Fruit fly (Drosophila melanogaster): ENCODE data around the gene CG34051.

dm6 chr2L:19937804-19938461 lies 22.9 kb downstream of the CG34051 start:
- TF ChIP-seq CG32121 (GFP tag; IDR thresholded peaks at IDR 0.05): no peak
- no peak for TF ChIP-seq CG14655 (GFP tag; optimal IDR thresholded peaks at IDR 0.05)
- TF ChIP-seq gl (tag; optimal IDR thresholded peaks at IDR 0.05): no peak
- no peak for TF ChIP-seq CG34367 (tag; optimal IDR thresholded peaks at IDR 0.05)
- no peak for TF ChIP-seq CG10348 (GFP tag; IDR thresholded peaks at IDR 0.05)
- TF ChIP-seq CG12605 (GFP tag; IDR thresholded peaks at IDR 0.05): no peak
- TF ChIP-seq fd96Ca (GFP tag; IDR thresholded peaks at IDR 0.05): no peak

All from whole organism, pupa.